Fruit fly (Drosophila melanogaster): ENCODE measurements around the gene alpha-Man-IIa.

Gene alpha-Man-IIa

dm6 chr3R:9434543-9435407, 22.4 kb downstream of the alpha-Man-IIa start (continued):
- TF ChIP-seq CG5245 (GFP tag; optimal IDR thresholded peaks at IDR 0.05) (peak; percentile 71), CG11723 (GFP tag; optimal IDR thresholded peaks at IDR 0.05) (peak; percentile 75), bab2 (GFP tag; optimal IDR thresholded peaks at IDR 0.05) (peak; percentile 86), CG30403 (GFP tag; optimal IDR thresholded peaks at IDR 0.05) (peak; percentile 91), emc (GFP tag; optimal IDR thresholded peaks at IDR 0.05) (peak; percentile 69), Dbx (GFP tag; IDR thresholded peaks at IDR 0.05) (peak; percentile 90), shn (GFP tag; optimal IDR thresholded peaks at IDR 0.05) (peak; percentile 55), CG10654 (GFP tag; optimal IDR thresholded peaks at IDR 0.05) (peak; percentile 77), E2f1 (GFP tag; IDR thresholded peaks at IDR 0.05) (peak; percentile 90), Opbp (GFP tag; IDR thresholded peaks at IDR 0.05; ENCODE audit: partially characterized antibody) (no peak), abd-A (tag; optimal IDR thresholded peaks at IDR 0.05) (peak; percentile 40), jing (GFP tag; optimal IDR thresholded peaks at IDR 0.05) (no peak), CG30431 (GFP tag; optimal IDR thresholded peaks at IDR 0.05) (peak; percentile 38), CG12744 (GFP tag; optimal IDR thresholded peaks at IDR 0.05) (peak; percentile 72), CG7357 (GFP tag; IDR thresholded peaks at IDR 0.05) (peak; percentile 74), CG7987 (GFP tag; optimal IDR thresholded peaks at IDR 0.05) (peak; percentile 6), zfh2 (GFP tag; optimal IDR thresholded peaks at IDR 0.05) (peak; percentile 49), CG16813 (GFP tag; IDR thresholded peaks at IDR 0.05; ENCODE audit: partially characterized antibody) (no peak), scrt (GFP tag; optimal IDR thresholded peaks at IDR 0.05) (peak; percentile 81), hkb (optimal IDR thresholded peaks at IDR 0.05) (no peak), hkb (GFP tag; IDR thresholded peaks at IDR 0.05) (peak; percentile 91), CG10366 (GFP tag; IDR thresholded peaks at IDR 0.05) (peak; percentile 84), Antp (GFP tag; optimal IDR thresholded peaks at IDR 0.05) (peak; percentile 69), CG17359 (tag; optimal IDR thresholded peaks at IDR 0.05) (peak; percentile 94), ci (GFP tag; IDR thresholded peaks at IDR 0.05) (peak; percentile 93), CG8089 (GFP tag; optimal IDR thresholded peaks at IDR 0.05) (peak; percentile 69), ERR (GFP tag; optimal IDR thresholded peaks at IDR 0.05) (no peak), Mrtf (GFP tag; IDR thresholded peaks at IDR 0.05) (peak; percentile 88; the same call in 2 of the 3 replicates), corto (GFP tag; optimal IDR thresholded peaks at IDR 0.05) (no peak), CG18619 (GFP tag; optimal IDR thresholded peaks at IDR 0.05) (peak; percentile 79), YL-1 (GFP tag; optimal IDR thresholded peaks at IDR 0.05) (no peak), CG6689 (GFP tag; IDR thresholded peaks at IDR 0.05) (peak; percentile 88), croc (GFP tag; conservative IDR thresholded peaks at IDR 0.05) (peak; percentile 58; the same call in 2 of the 3 replicates), Taf1 (GFP tag; IDR thresholded peaks at IDR 0.05) (peak; percentile 65; the same call in 1 of the 2 replicates), btn (GFP tag; optimal IDR thresholded peaks at IDR 0.05) (peak; percentile 45), CG2889 (GFP tag; IDR thresholded peaks at IDR 0.05) (peak; percentile 85), Atf-2 (GFP tag; optimal IDR thresholded peaks at IDR 0.05) (peak; percentile 67), CG15269 (tag; optimal IDR thresholded peaks at IDR 0.05) (peak; percentile 92), rib (GFP tag; IDR thresholded peaks at IDR 0.05) (peak; percentile 60; the same call in 1 of the 2 replicates), HHEX (GFP tag; optimal IDR thresholded peaks at IDR 0.05) (peak; percentile 87), Myb (GFP tag; optimal IDR thresholded peaks at IDR 0.05) (peak; percentile 46), tio (GFP tag; optimal IDR thresholded peaks at IDR 0.05) (peak; percentile 70), otp (GFP tag; IDR thresholded peaks at IDR 0.05) (peak; percentile 80), CG31388 (GFP tag; optimal IDR thresholded peaks at IDR 0.05) (peak; percentile 44), cas (GFP tag; IDR thresholded peaks at IDR 0.05) (peak; percentile 68), chn (GFP tag; optimal IDR thresholded peaks at IDR 0.05) (peak; percentile 80), CG11695 (GFP tag; IDR thresholded peaks at IDR 0.05) (peak; percentile 88), CG7556 (GFP tag; optimal IDR thresholded peaks at IDR 0.05) (peak; percentile 90), CG13775 (GFP tag; optimal IDR thresholded peaks at IDR 0.05) (peak; percentile 76), CG10959 (GFP tag; IDR thresholded peaks at IDR 0.05) (0 out of 2 replicates have a peak, but pooled peaks have one; percentile 22)
